Fruit fly (Drosophila melanogaster): ENCODE results near the gene Mkrn1.

The Mkrn1 gene

DNA sequence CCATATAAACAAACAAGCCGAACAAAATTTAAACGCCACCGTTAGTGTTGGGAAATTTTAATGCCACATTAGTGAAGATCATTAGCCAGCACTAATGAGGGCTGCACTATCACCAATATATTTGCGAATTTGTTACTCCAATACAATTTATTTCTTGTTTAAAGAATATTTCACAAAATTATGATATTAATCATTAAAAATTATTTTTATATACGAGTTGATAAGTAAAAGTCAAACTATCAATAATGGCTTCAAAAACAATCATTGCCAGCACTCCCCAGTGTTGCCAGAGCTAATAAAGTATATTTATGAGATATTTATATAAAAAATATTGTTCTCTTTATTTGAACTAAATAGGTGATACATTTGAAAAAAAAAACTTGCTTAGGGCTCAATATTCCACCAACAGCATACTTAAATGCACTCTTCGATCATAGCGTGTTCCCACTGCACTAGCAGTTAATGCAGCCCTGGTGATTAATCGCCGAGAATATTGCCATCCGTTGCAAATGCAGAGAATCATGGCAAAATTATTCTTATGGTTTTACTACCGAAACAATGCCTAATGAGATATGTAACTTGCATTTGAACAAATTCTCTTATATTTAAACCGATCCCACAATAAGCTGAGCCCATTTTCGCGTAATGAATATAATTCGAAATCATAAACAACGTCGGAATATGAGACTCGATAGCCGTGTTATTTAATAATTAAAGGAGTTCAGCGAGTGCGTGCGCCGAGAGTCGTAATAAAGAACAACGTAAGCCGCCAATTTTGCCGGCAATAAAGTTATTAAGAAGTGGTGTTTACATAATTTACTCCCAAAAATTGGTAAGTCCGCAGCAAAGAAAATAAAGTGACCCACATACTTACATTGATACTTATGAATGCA is 17.4 kb downstream of the Mkrn1 start, which contains the start of the genes SAK and Cdk12 (continued):
- TF ChIP-seq CG12236 (GFP tag; optimal IDR thresholded peaks at IDR 0.05) (no peak), salm (tag; optimal IDR thresholded peaks at IDR 0.05) (peak; percentile 60), CG10147 (GFP tag; optimal IDR thresholded peaks at IDR 0.05) (peak; percentile 82), zf30C (GFP tag; optimal IDR thresholded peaks at IDR 0.05) (no peak), nom (GFP tag; optimal IDR thresholded peaks at IDR 0.05) (peak; percentile 57), Oli (tag; optimal IDR thresholded peaks at IDR 0.05) (peak; percentile 84), CG8359 (GFP tag; optimal IDR thresholded peaks at IDR 0.05; ENCODE audit: borderline replicate concordance) (peak; percentile 55), lilli (GFP tag; optimal IDR thresholded peaks at IDR 0.05) (peak; percentile 82), mam (GFP tag; optimal IDR thresholded peaks at IDR 0.05) (peak; percentile 77), NfI (GFP tag; optimal IDR thresholded peaks at IDR 0.05) (peak; percentile 80), CG1529 (GFP tag; optimal IDR thresholded peaks at IDR 0.05) (peak; percentile 66), CG2875 (GFP tag; optimal IDR thresholded peaks at IDR 0.05) (peak; percentile 63), CG5953 (GFP tag; IDR thresholded peaks at IDR 0.05) (peak; percentile 38; the same call in 1 of the 2 replicates), CG12155 (GFP tag; optimal IDR thresholded peaks at IDR 0.05) (peak; percentile 88), CG11696 (GFP tag; IDR thresholded peaks at IDR 0.05) (no peak; the same call in 1 of the 2 replicates), onecut (GFP tag; IDR thresholded peaks at IDR 0.05) (0 out of 2 replicates have a peak, but pooled peaks have one; percentile 34), ems (GFP tag; optimal IDR thresholded peaks at IDR 0.05) (peak; percentile 12), Dek (tag; optimal IDR thresholded peaks at IDR 0.05) (peak; percentile 86), nerfin-2 (GFP tag; IDR thresholded peaks at IDR 0.05; ENCODE audit: partially characterized antibody) (no peak), gcm (GFP tag; optimal IDR thresholded peaks at IDR 0.05) (peak; percentile 76), Atf3 (GFP tag; optimal IDR thresholded peaks at IDR 0.05) (no peak), sc (optimal IDR thresholded peaks at IDR 0.05) (no peak), sc (GFP tag; optimal IDR thresholded peaks at IDR 0.05) (peak; percentile 77), CG15011 (GFP tag; optimal IDR thresholded peaks at IDR 0.05) (peak; percentile 68), CG12299 (tag; optimal IDR thresholded peaks at IDR 0.05) (peak; percentile 77), CG18011 (GFP tag; optimal IDR thresholded peaks at IDR 0.05) (peak; percentile 61), CoRest (tag; optimal IDR thresholded peaks at IDR 0.05) (peak; percentile 91), HLH3B (GFP tag; IDR thresholded peaks at IDR 0.05) (peak; percentile 66), ind (GFP tag; optimal IDR thresholded peaks at IDR 0.05) (peak; percentile 86), CG10209 (GFP tag; optimal IDR thresholded peaks at IDR 0.05) (peak; percentile 87), CG31365 (tag; optimal IDR thresholded peaks at IDR 0.05) (peak; percentile 22), maf-S (GFP tag; optimal IDR thresholded peaks at IDR 0.05) (peak; percentile 19), sqz (GFP tag; optimal IDR thresholded peaks at IDR 0.05) (peak; percentile 76), CG5180 (GFP tag; optimal IDR thresholded peaks at IDR 0.05) (no peak), CG10267 (tag; optimal IDR thresholded peaks at IDR 0.05) (peak; percentile 95), CG1233 (GFP tag; optimal IDR thresholded peaks at IDR 0.05) (peak; percentile 83), HmgD (GFP tag; optimal IDR thresholded peaks at IDR 0.05) (no peak), H15 (GFP tag; IDR thresholded peaks at IDR 0.05) (peak; percentile 66; the same call in 2 of the 3 replicates), Deaf1 (tag; optimal IDR thresholded peaks at IDR 0.05) (no peak), pho (GFP tag; optimal IDR thresholded peaks at IDR 0.05) (peak; percentile 29), row (GFP tag; IDR thresholded peaks at IDR 0.05) (peak; percentile 96), MTF-1 (GFP tag; optimal IDR thresholded peaks at IDR 0.05; ENCODE audit: borderline replicate concordance) (peak; percentile 41), CG4617 (GFP tag; optimal IDR thresholded peaks at IDR 0.05; ENCODE audit: borderline replicate concordance) (peak; percentile 80), tio (GFP tag; optimal IDR thresholded peaks at IDR 0.05) (peak; percentile 88), ato (GFP tag; IDR thresholded peaks at IDR 0.05; ENCODE audit: partially characterized antibody) (no peak), ERR (GFP tag; optimal IDR thresholded peaks at IDR 0.05) (peak; percentile 30), dpn (GFP tag; optimal IDR thresholded peaks at IDR 0.05) (peak; percentile 59 to 85)

Data from whole organism, embryonic.